Fruit fly (Drosophila melanogaster) whole organism, embryonic: ENCODE results near the gene hry.

Source experiments
- Ada2b ChIP-seq: fragments of 200-800 bp; sonication (Bioruptor generic); IDR thresholded peaks from 2 replicates; pipeline ENCODE4 v1.3.6; 2022; ENCODE audit warnings: missing biosample characterization, missing genetic modification characterization
- Atf3 ChIP-seq: fragments of 200-800 bp; sonication (Bioruptor generic); optimal IDR thresholded peaks from 3 replicates; lab custom pipeline; 2016; ENCODE audit warnings: missing biosample characterization, missing genetic modification characterization
- CG10462 ChIP-seq: fragments of 200-800 bp; sonication (Bioruptor generic); optimal IDR thresholded peaks from 2 replicates; lab custom pipeline; 2016; ENCODE audit warnings: missing biosample characterization, missing genetic modification characterization
- CG12236 ChIP-seq: fragments of 200-800 bp; sonication (Bioruptor generic); optimal IDR thresholded peaks from 2 replicates; lab custom pipeline; 2016; ENCODE audit warnings: missing biosample characterization, missing genetic modification characterization
- CG12659 ChIP-seq: fragments of 200-800 bp; sonication (Bioruptor generic); optimal IDR thresholded peaks from 3 replicates; lab custom pipeline; 2017; ENCODE audit warnings: mild to moderate bottlenecking, missing biosample characterization, missing genetic modification reagents, missing genetic modification characterization
- CG12769 ChIP-seq: fragments of 200-800 bp; sonication (Bioruptor generic); optimal IDR thresholded peaks from 2 replicates; lab custom pipeline; 2019; ENCODE audit warnings: missing biosample characterization, mild to moderate bottlenecking, missing genetic modification characterization, moderate library complexity
- CG13287 ChIP-seq: fragments of 200-800 bp; sonication (Bioruptor generic); IDR thresholded peaks from 2 replicates; pipeline ENCODE4 v1.3.6; 2022; ENCODE audit warnings: missing biosample characterization, missing genetic modification characterization; ENCODE audit not compliant: partially characterized antibody
- CG14710 ChIP-seq: fragments of 200-800 bp; sonication (Bioruptor generic); optimal IDR thresholded peaks from 3 replicates; lab custom pipeline; 2019; ENCODE audit warnings: missing biosample characterization, mild to moderate bottlenecking, missing genetic modification characterization, moderate library complexity
- CG15011 ChIP-seq: fragments of 200-800 bp; sonication (Bioruptor generic); optimal IDR thresholded peaks from 3 replicates; lab custom pipeline; 2018; ENCODE audit warnings: missing biosample characterization, mild to moderate bottlenecking, missing genetic modification characterization
- CG15601 ChIP-seq: fragments of 200-800 bp; sonication (Bioruptor generic); optimal IDR thresholded peaks from 3 replicates; lab custom pipeline; 2019; ENCODE audit warnings: missing biosample characterization, mild to moderate bottlenecking, missing genetic modification characterization, moderate library complexity
- CG16863 ChIP-seq: fragments of 200-800 bp; sonication (Bioruptor generic); optimal IDR thresholded peaks from 3 replicates; lab custom pipeline; 2016; ENCODE audit warnings: missing biosample characterization, missing genetic modification characterization
- CG17829 ChIP-seq: fragments of 200-800 bp; optimal IDR thresholded peaks from 2 replicates; lab custom pipeline; 2019; ENCODE audit warnings: missing biosample characterization, mild to moderate bottlenecking, missing genetic modification characterization, moderate library complexity
- CG18764 ChIP-seq: fragments of 200-800 bp; sonication (Bioruptor generic); optimal IDR thresholded peaks from 3 replicates; lab custom pipeline; 2016; ENCODE audit warnings: missing biosample characterization, missing genetic modification characterization
- CG2889 ChIP-seq: fragments of 200-800 bp; sonication (Bioruptor generic); IDR thresholded peaks from 3 replicates; pipeline ENCODE4 v1.3.6; 2022; ENCODE audit warnings: missing biosample characterization, missing genetic modification characterization
- CG31365 ChIP-seq: fragments of 200-800 bp; sonication (Bioruptor generic); optimal IDR thresholded peaks from 2 replicates; lab custom pipeline; 2018; ENCODE audit warnings: missing biosample characterization, mild to moderate bottlenecking, missing genetic modification characterization
- CG33213 ChIP-seq: fragments of 200-800 bp; sonication (Bioruptor generic); optimal IDR thresholded peaks from 3 replicates; lab custom pipeline; 2016; ENCODE audit warnings: missing biosample characterization, missing genetic modification characterization
- CG3726 ChIP-seq: fragments of 200-800 bp; sonication (Bioruptor generic); IDR thresholded peaks from 3 replicates; pipeline ENCODE4, ENCODE4 v1.3.6; 2022; ENCODE audit warnings: missing biosample characterization, missing genetic modification characterization
- CG3838 ChIP-seq: fragments of 200-800 bp; sonication (Bioruptor generic); optimal IDR thresholded peaks from 3 replicates; lab custom pipeline; 2016; ENCODE audit warnings: missing biosample characterization, missing genetic modification characterization
- CG4328 ChIP-seq: fragments of 200-800 bp; sonication (Bioruptor generic); optimal IDR thresholded peaks from 3 replicates; lab custom pipeline; 2017; ENCODE audit warnings: missing biosample characterization, missing genetic modification reagents, missing genetic modification characterization
- CG6791 ChIP-seq: fragments of 200-800 bp; sonication (Bioruptor generic); IDR thresholded peaks from 3 replicates; pipeline ENCODE4 v1.3.6; 2022; ENCODE audit warnings: missing biosample characterization, missing genetic modification characterization; ENCODE audit not compliant: partially characterized antibody
- CG7372 ChIP-seq: fragments of 200-800 bp; sonication (Bioruptor generic); IDR thresholded peaks from 2 replicates; pipeline ENCODE4 v1.3.6; 2022; ENCODE audit warnings: missing biosample characterization, missing genetic modification characterization
- CG9215 ChIP-seq: fragments of 200-800 bp; sonication (Bioruptor generic); IDR thresholded peaks from 2 replicates; pipeline ENCODE4 v1.3.6; 2022; ENCODE audit warnings: missing biosample characterization, missing genetic modification characterization
- CG9609 ChIP-seq: fragments of 200-800 bp; sonication (Bioruptor generic); optimal IDR thresholded peaks from 3 replicates; lab custom pipeline; 2016; ENCODE audit warnings: missing biosample characterization, missing genetic modification characterization
- CkIIα-i1 ChIP-seq: fragments of 200-800 bp; sonication (Bioruptor generic); IDR thresholded peaks from 2 replicates; pipeline ENCODE4 v1.3.6; 2022; ENCODE audit warnings: missing biosample characterization, missing genetic modification characterization
- D19A ChIP-seq: fragments of 200-800 bp; optimal IDR thresholded peaks from 3 replicates; lab custom pipeline; 2019; ENCODE audit warnings: missing biosample characterization, mild to moderate bottlenecking, missing genetic modification characterization, moderate library complexity
- Deaf1 ChIP-seq: fragments of 200-800 bp; optimal IDR thresholded peaks from 3 replicates; lab custom pipeline; 2019; ENCODE audit warnings: missing biosample characterization, mild to moderate bottlenecking, missing genetic modification characterization, moderate library complexity
- Doc3 ChIP-seq: fragments of 200-800 bp; sonication (Bioruptor generic); IDR thresholded peaks from 3 replicates; pipeline ENCODE4 v1.3.6; 2022; ENCODE audit warnings: missing biosample characterization, missing genetic modification characterization; ENCODE audit not compliant: partially characterized antibody
- Ets97D ChIP-seq: fragments of 200-800 bp; sonication (Bioruptor generic); optimal IDR thresholded peaks from 3 replicates; lab custom pipeline; 2016; ENCODE audit warnings: missing biosample characterization, missing genetic modification characterization
- H2.0 ChIP-seq: fragments of 200-800 bp; sonication (Bioruptor generic); IDR thresholded peaks from 2 replicates; pipeline ENCODE4 v1.3.6; 2022; ENCODE audit warnings: missing biosample characterization, missing genetic modification characterization
- Mad ChIP-seq: fragments of 200-800 bp; sonication (Bioruptor generic); optimal IDR thresholded peaks from 2 replicates; lab custom pipeline; 2016; ENCODE audit warnings: missing biosample characterization, missing genetic modification characterization
- NK7.1 ChIP-seq: fragments of 200-800 bp; sonication (Bioruptor generic); optimal IDR thresholded peaks from 3 replicates; lab custom pipeline; 2016; ENCODE audit warnings: missing biosample characterization, missing genetic modification characterization
- Nf-YB ChIP-seq: fragments of 200-800 bp; sonication (Bioruptor generic); optimal IDR thresholded peaks from 3 replicates; lab custom pipeline; 2019; ENCODE audit warnings: missing biosample characterization, mild to moderate bottlenecking, missing genetic modification characterization, moderate library complexity
- Poxn ChIP-seq: fragments of 200-800 bp; sonication (Bioruptor generic); IDR thresholded peaks from 2 replicates; pipeline ENCODE4 v1.3.6; 2022; ENCODE audit warnings: missing biosample characterization, missing genetic modification characterization
- Spps ChIP-seq: fragments of 200-800 bp; sonication (Bioruptor generic); optimal IDR thresholded peaks from 2 replicates; lab custom pipeline; 2018; ENCODE audit warnings: missing biosample characterization, mild to moderate bottlenecking, missing genetic modification characterization
- cad ChIP-seq: fragments of >200 bp; optimal IDR thresholded peaks from 2 replicates; lab custom pipeline; 2017; ENCODE audit warnings: missing biosample characterization, missing genetic modification characterization
- crc ChIP-seq: fragments of 200-800 bp; sonication (Bioruptor generic); optimal IDR thresholded peaks from 2 replicates; lab custom pipeline; 2016; ENCODE audit warnings: missing biosample characterization, missing genetic modification characterization
- da ChIP-seq: fragments of 200-800 bp; sonication (Bioruptor generic); optimal IDR thresholded peaks from 2 replicates; lab custom pipeline; 2016; ENCODE audit warnings: missing biosample characterization, missing genetic modification characterization
- dmrt99B ChIP-seq: fragments of 200-800 bp; sonication (Bioruptor generic); optimal IDR thresholded peaks from 2 replicates; lab custom pipeline; 2018; ENCODE audit warnings: missing biosample characterization, mild to moderate bottlenecking, missing genetic modification characterization, moderate library complexity
- fru ChIP-seq: fragments of >200 bp; optimal IDR thresholded peaks from 2 replicates; lab custom pipeline; 2017
- ftz-f1 ChIP-seq: fragments of 200-800 bp; sonication (Bioruptor generic); optimal IDR thresholded peaks from 2 replicates; lab custom pipeline; 2016; ENCODE audit warnings: missing biosample characterization, missing genetic modification characterization
- insv ChIP-seq, 2 experiments: fragments of 200-800 bp; sonication (Bioruptor generic); optimal IDR thresholded peaks; 3 replicates each; lab custom pipeline; 2016 to 2018; ENCODE audit warnings: missing biosample characterization in 2 of 2, missing genetic modification characterization in 2 of 2
- nom ChIP-seq: fragments of 200-800 bp; sonication (Bioruptor generic); optimal IDR thresholded peaks from 2 replicates; lab custom pipeline; 2017; ENCODE audit warnings: missing biosample characterization, missing genetic modification characterization, mild to moderate bottlenecking, moderate library complexity, missing genetic modification reagents
- pb ChIP-seq: fragments of 200-800 bp; sonication (Bioruptor generic); optimal IDR thresholded peaks from 3 replicates; lab custom pipeline; 2016; ENCODE audit warnings: missing biosample characterization, missing genetic modification characterization
- pum ChIP-seq: fragments of 200-800 bp; sonication (Bioruptor generic); optimal IDR thresholded peaks from 2 replicates; lab custom pipeline; 2016; ENCODE audit warnings: missing biosample characterization, missing genetic modification characterization
- sd ChIP-seq: fragments of 200-800 bp; sonication (Bioruptor generic); optimal IDR thresholded peaks from 3 replicates; lab custom pipeline; 2018; ENCODE audit warnings: missing biosample characterization, mild to moderate bottlenecking, missing genetic modification characterization, moderate library complexity
- sqz ChIP-seq: fragments of 200-800 bp; sonication (Bioruptor generic); optimal IDR thresholded peaks from 3 replicates; lab custom pipeline; 2018; ENCODE audit warnings: missing biosample characterization, mild to moderate bottlenecking, missing genetic modification characterization
- sr ChIP-seq: fragments of 200-800 bp; sonication (Bioruptor generic); IDR thresholded peaks from 3 replicates; pipeline ENCODE4 v1.3.6; 2022; ENCODE audit warnings: missing biosample characterization, missing genetic modification characterization
- tll ChIP-seq, 2 experiments: fragments of 200-800 bp in 1 of 2; fragments of >200 bp in 1 of 2; sonication (Bioruptor generic) in 1 of 2; optimal IDR thresholded peaks; 2 replicates each; lab custom pipeline; 2017 to 2019; ENCODE audit warnings: missing biosample characterization in 2 of 2, missing genetic modification characterization in 2 of 2, mild to moderate bottlenecking in 1 of 2, moderate library complexity in 1 of 2
- trem ChIP-seq: fragments of 200-800 bp; optimal IDR thresholded peaks from 3 replicates; lab custom pipeline; 2019; ENCODE audit warnings: missing biosample characterization, mild to moderate bottlenecking, missing genetic modification characterization, moderate library complexity

Gene hry

DNA sequence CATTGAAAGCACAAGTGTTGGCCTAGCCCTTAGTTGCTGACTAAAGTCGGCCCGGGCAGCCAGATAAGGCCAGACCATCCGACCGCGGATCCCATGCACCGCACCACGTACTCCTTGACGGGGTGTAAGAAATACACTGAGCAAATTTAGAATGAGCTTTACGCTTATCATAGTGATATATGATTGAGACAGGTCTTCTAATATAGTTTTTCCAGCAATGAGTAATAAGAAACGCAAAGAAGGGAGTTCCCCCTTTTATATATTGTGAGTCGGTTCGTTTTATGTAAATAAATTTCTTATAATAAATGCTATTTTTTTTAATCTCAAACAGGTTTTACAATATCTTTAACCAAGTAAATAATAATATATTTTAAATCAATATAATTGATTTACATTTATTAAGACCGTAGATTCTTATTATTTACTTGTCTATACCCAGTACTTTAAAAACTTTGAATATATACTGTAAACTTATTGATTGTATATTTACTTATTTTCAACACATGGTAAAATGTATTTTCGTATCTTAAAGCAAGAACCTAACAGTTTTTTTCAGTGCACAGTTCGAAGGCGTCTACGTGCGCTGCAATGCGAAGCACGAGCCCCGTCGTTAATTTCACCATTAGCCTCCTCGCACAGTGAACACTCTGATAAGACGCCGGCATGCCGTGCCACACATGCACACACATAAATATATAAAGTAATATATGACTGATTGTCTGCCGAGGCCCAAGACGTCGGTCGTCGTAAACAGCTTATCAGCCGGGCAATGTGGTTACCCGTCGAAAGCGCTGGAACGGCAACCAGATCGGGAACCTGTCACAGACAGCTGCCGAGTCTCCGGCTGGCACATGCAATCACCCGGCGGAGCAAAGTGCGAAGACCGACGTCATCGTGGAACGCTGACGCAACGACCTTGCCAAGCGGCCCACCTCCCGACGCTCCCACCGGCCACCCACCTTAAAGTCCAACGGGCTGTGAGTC is 16.6 kb downstream of the hry start (continued):
- TF ChIP-seq Ada2b, result no peak
- no peak for TF ChIP-seq CG33213 (GFP tag; lab: Kevin White, UChicago)
- TF ChIP-seq CG13287, result no peak
- TF ChIP-seq trem, result no peak
- TF ChIP-seq da (GFP tag; lab: Kevin White, UChicago), result no peak
- TF ChIP-seq dmrt99B (tag; lab: Kevin White, UChicago), result peak; percentile 67
- peak; percentile 33 for TF ChIP-seq CG17829 (tag; lab: Kevin White, UChicago)
- no peak for TF ChIP-seq Mad (GFP tag; lab: Kevin White, UChicago)
- TF ChIP-seq sd, result peak; percentile 76
- no peak for TF ChIP-seq CkIIα-i1
- peak; percentile 48 for TF ChIP-seq D19A (tag; lab: Kevin White, UChicago)
- no peak for TF ChIP-seq fru
- TF ChIP-seq Poxn (GFP tag; lab: Robert Waterston, UW), result no peak
- TF ChIP-seq H2.0, result no peak
- no peak for TF ChIP-seq CG6791 (GFP tag; lab: Robert Waterston, UW)
- no peak for TF ChIP-seq CG12236 (GFP tag; lab: Kevin White, UChicago)
- TF ChIP-seq cad (GFP tag; lab: Kevin White, UChicago), result no peak
- no peak for TF ChIP-seq Spps (tag; lab: Kevin White, UChicago)
- TF ChIP-seq CG12769 (tag; lab: Kevin White, UChicago), result peak; percentile 88
- TF ChIP-seq CG16863 (GFP tag; lab: Kevin White, UChicago), result no peak
- TF ChIP-seq CG15011 (GFP tag; lab: Kevin White, UChicago), result no peak
- no peak for TF ChIP-seq CG18764
- no peak for TF ChIP-seq sqz
- TF ChIP-seq CG10462, result no peak
- TF ChIP-seq CG3838 (GFP tag; lab: Kevin White, UChicago), result no peak
- no peak for TF ChIP-seq pb (GFP tag; lab: Kevin White, UChicago)
- TF ChIP-seq CG9609, result no peak
- TF ChIP-seq insv (GFP tag; optimal IDR thresholded peaks at IDR 0.05; lab: Kevin White, UChicago), result no peak
- TF ChIP-seq Nf-YB, result peak; percentile 30
- TF ChIP-seq CG12659, result peak; percentile 68
- TF ChIP-seq ftz-f1, result peak; percentile 75
- no peak for TF ChIP-seq CG4328 (GFP tag; lab: Kevin White, UChicago)
- no peak for TF ChIP-seq tll (GFP tag; optimal IDR thresholded peaks at IDR 0.05; lab: Kevin White, UChicago)
- TF ChIP-seq Atf3 (GFP tag; lab: Kevin White, UChicago), result no peak
- TF ChIP-seq pum, result no peak
- no peak for TF ChIP-seq CG3726
- no peak for TF ChIP-seq Doc3 (GFP tag; lab: Robert Waterston, UW)
- peak; percentile 9 for TF ChIP-seq crc (GFP tag; lab: Kevin White, UChicago)
- no peak for TF ChIP-seq NK7.1 (GFP tag; lab: Kevin White, UChicago)
- TF ChIP-seq CG7372, result no peak
- TF ChIP-seq CG15601, result no peak
- no peak for TF ChIP-seq sr (GFP tag; lab: Robert Waterston, UW)
- 0 out of 2 replicates have a peak, but pooled peaks have one; percentile 37 for TF ChIP-seq CG9215
- TF ChIP-seq Ets97D, result no peak
- TF ChIP-seq nom (GFP tag; lab: Kevin White, UChicago), result peak; percentile 94
- TF ChIP-seq CG2889, result no peak
- peak; percentile 82 for TF ChIP-seq Deaf1
- TF ChIP-seq CG14710, result peak; percentile 41
- no peak for TF ChIP-seq CG31365 (tag; lab: Kevin White, UChicago)
